Fruit fly (Drosophila melanogaster): ENCODE measurements around the gene repo.

dm6 chr3R:18265275-18265674 lies 29.3 kb downstream of the repo start:
- TF ChIP-seq CG2712 (tag; optimal IDR thresholded peaks at IDR 0.05) (no peak), Aef1 (GFP tag; IDR thresholded peaks at IDR 0.05) (no peak), gsb (GFP tag; IDR thresholded peaks at IDR 0.05) (no peak), bbx (GFP tag; IDR thresholded peaks at IDR 0.05; ENCODE audit: partially characterized antibody) (no peak), CG11456 (GFP tag; IDR thresholded peaks at IDR 0.05) (no peak), CG31388 (GFP tag; optimal IDR thresholded peaks at IDR 0.05) (no peak), E2f1 (GFP tag; IDR thresholded peaks at IDR 0.05) (no peak), CG31365 (tag; optimal IDR thresholded peaks at IDR 0.05) (no peak)
